Fruit fly (Drosophila melanogaster) S2 (cell line): Measurements from ENCODE around the gene CG43218.

Source experiments
- CG8478 ChIP-seq: fragments of >200 bp; optimal IDR thresholded peaks from 2 replicates; lab custom pipeline; 2018
- CTCF ChIP-seq, 2 experiments: fragments of >200 bp; optimal IDR thresholded peaks; 2 replicates each; lab custom pipeline; 2018

DNA sequence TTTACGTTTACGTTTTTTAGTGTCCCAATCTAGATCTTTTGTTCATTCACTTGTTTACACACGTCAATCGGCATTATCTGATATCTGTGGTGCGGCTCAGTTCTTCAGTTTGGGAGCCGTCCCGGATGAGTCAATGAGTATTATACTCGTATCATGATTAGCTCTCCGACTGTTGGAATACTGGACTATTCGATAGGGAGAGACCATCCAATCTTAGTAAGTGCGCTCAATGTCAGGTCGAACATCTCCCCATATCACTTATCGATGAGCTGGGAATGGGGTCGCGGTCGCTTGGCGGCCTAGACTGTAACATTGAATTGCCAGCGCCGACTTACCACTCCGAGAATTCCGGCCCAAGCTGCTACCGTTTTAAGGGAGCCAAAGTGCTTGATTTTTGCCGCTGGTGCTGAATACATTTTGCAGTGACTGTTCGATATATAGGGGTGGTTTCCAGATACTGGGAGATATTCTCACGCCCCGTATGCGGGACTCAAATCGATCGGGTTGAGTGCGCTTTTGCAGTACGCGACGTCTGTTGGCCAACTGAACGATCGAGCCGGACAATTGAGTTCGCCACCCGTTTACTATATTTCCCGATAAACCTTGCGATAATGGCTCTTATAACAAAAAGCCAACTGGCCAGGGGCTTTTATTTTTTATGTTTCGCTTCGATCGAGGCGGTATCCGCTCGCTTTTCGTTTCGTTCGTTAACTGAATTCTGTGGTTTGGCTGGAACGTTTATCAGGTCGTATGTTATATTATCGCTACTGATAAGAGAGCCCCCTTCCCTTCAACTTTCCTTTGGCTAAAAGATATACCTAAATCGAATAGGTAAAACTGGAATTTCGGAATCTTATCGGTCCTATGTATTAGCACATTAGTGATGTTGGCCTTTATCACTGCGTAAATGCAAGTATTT lies 27.2 kb downstream of the CG43218 start:
- TF ChIP-seq CG8478 (no peak), CTCF (optimal IDR thresholded peaks at IDR 0.05; lab: Kevin White, UChicago) (no peak)
